Worm (Caenorhabditis elegans): ENCODE results near the gene dlc-4.
A peak's percentile ranks its signal among the peaks of the same experiment; 100 is the strongest.

Gene dlc-4

DNA sequence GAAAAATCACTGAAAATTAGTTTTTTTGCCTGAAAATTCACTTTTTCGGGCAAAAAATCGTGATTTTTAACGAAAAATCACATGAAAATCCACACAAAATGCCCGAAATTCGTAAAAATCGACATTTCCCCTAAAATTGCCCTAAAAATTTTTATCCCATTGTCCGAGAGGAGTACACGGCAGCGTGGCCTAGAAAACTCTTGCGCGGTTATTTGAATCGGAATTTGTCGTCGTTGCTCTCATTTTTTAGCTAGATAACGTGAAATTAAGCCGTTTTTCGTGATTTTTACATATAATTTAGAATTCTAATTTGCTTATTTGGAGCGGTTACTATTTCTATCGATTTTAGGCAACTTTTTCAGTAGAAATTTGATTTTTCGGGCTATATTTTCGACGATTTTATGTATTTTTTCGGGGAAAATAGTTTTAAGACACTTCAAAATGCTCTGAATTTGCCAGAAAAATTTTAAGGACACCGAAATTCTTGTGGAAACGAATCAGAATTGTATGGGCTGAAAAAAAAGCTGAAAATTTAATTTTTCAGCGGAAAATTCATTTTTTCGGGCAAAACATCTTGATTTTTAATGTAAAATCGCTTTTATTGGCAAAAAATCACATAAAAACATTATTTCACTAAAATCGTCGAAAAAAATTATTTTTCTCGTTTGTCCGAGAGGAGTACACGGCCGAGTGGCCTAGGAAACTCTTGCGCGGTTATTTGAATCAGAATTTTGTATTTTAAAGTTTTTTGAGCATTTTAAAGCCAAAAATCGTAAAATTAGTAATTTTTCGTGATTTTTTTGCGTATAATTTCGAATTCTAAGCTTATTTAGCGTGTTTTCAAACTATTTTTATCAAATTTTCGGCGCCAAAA lies 27.7 kb upstream of the dlc-4 start (continued):
- no peak for TF ChIP-seq nhr-28 (tag; optimal IDR thresholded peaks at IDR 0.05)
- peak; percentile 82 for TF ChIP-seq hlh-17 (GFP tag; optimal IDR thresholded peaks at IDR 0.05; ENCODE audit: borderline replicate concordance)
- peak; percentile 79 for TF ChIP-seq grh-1 (GFP tag; IDR thresholded peaks at IDR 0.05)
- peak; percentile 80 for TF ChIP-seq ceh-8 (GFP tag; optimal IDR thresholded peaks at IDR 0.05)
- peak; percentile 90 for TF ChIP-seq C04F5.9 (tag; optimal IDR thresholded peaks at IDR 0.05)
- TF ChIP-seq egl-27 (tag; optimal IDR thresholded peaks at IDR 0.05): no peak
- TF ChIP-seq nhr-47 (tag; optimal IDR thresholded peaks at IDR 0.05): peak; percentile 93
- TF ChIP-seq sox-4 (tag; optimal IDR thresholded peaks at IDR 0.05): peak; percentile 95
- peak; percentile 90 for TF ChIP-seq pax-3 (tag; optimal IDR thresholded peaks at IDR 0.05)
- peak; percentile 82 for TF ChIP-seq zip-4 (GFP tag; optimal IDR thresholded peaks at IDR 0.05)
- TF ChIP-seq pag-3 (tag; optimal IDR thresholded peaks at IDR 0.05; ENCODE audit: borderline replicate concordance, insufficient read depth): no peak
- no peak for TF ChIP-seq ces-1 (GFP tag; optimal IDR thresholded peaks at IDR 0.05)
- TF ChIP-seq lin-13 (GFP tag; optimal IDR thresholded peaks at IDR 0.05): peak; percentile 51
- peak; percentile 96 for TF ChIP-seq dsc-1 (tag; optimal IDR thresholded peaks at IDR 0.05)
- peak; percentile 73 for TF ChIP-seq isw-1 (GFP tag; IDR thresholded peaks at IDR 0.05)
- no peak for TF ChIP-seq sptf-1 (tag; optimal IDR thresholded peaks at IDR 0.05)
- TF ChIP-seq ets-5 (GFP tag; IDR thresholded peaks at IDR 0.05): no peak
- peak in 2 of 6 experiments; percentile 42 to 64 for TF ChIP-seq elt-3 (tag; optimal IDR thresholded peaks at IDR 0.05)
- peak; percentile 74 to 81 for TF ChIP-seq lsy-2 (tag; optimal IDR thresholded peaks at IDR 0.05)
- peak; percentile 93 for TF ChIP-seq mab-9 (GFP tag; IDR thresholded peaks at IDR 0.05)
- TF ChIP-seq fkh-4 (tag; optimal IDR thresholded peaks at IDR 0.05; ENCODE audit: borderline replicate concordance): peak; percentile 99
- TF ChIP-seq elt-2 (tag; optimal IDR thresholded peaks at IDR 0.05): peak; percentile 72
- peak; percentile 87 for TF ChIP-seq unc-86 (tag; optimal IDR thresholded peaks at IDR 0.05)
- peak; percentile 92 for TF ChIP-seq nhr-71 (tag; optimal IDR thresholded peaks at IDR 0.05)
- TF ChIP-seq fkh-8 (tag; optimal IDR thresholded peaks at IDR 0.05): peak; percentile 73
- peak; percentile 50 for TF ChIP-seq snpc-4 (tag; optimal IDR thresholded peaks at IDR 0.05)
- no peak for TF ChIP-seq ama-1 (optimal IDR thresholded peaks at IDR 0.05)
- peak; percentile 89 for TF ChIP-seq nhr-20 (tag; optimal IDR thresholded peaks at IDR 0.05)
- peak; percentile 97 for TF ChIP-seq nhr-85 (tag)
- peak; percentile 73 to 76 (median 74) for TF ChIP-seq ceh-82 (tag; optimal IDR thresholded peaks at IDR 0.05)
- TF ChIP-seq hpl-2 (GFP tag; optimal IDR thresholded peaks at IDR 0.05): no peak
- peak; percentile 73 to 97 for TF ChIP-seq efl-1 (optimal IDR thresholded peaks at IDR 0.05)
- TF ChIP-seq efl-1 (GFP tag; optimal IDR thresholded peaks at IDR 0.05 in 1 of 2): peak; percentile 98 to 100
- TF ChIP-seq tbx-2 (tag; optimal IDR thresholded peaks at IDR 0.05): peak; percentile 91
- peak; percentile 79 for TF ChIP-seq efl-3 (GFP tag; optimal IDR thresholded peaks at IDR 0.05)
- TF ChIP-seq xbp-1 (tag; optimal IDR thresholded peaks at IDR 0.05): peak; percentile 87
- peak; percentile 70 for TF ChIP-seq sup-37 (GFP tag; optimal IDR thresholded peaks at IDR 0.05)
- no peak for TF ChIP-seq zag-1 (tag; optimal IDR thresholded peaks at IDR 0.05)
- TF ChIP-seq irx-1 (tag; optimal IDR thresholded peaks at IDR 0.05): peak; percentile 98
- TF ChIP-seq unc-130 (tag; optimal IDR thresholded peaks at IDR 0.05): peak; percentile 62
- peak; percentile 97 for TF ChIP-seq egl-13 (tag; optimal IDR thresholded peaks at IDR 0.05)
- TF ChIP-seq nhr-12 (tag; optimal IDR thresholded peaks at IDR 0.05): no peak
- TF ChIP-seq mdl-1 (tag; optimal IDR thresholded peaks at IDR 0.05): peak in 1 of 2 experiments; percentile 5
- peak; percentile 52 for TF ChIP-seq jun-1 (tag; optimal IDR thresholded peaks at IDR 0.05)
- TF ChIP-seq ztf-4 (tag; optimal IDR thresholded peaks at IDR 0.05): peak; percentile 16
- no peak for TF ChIP-seq mef-2 (tag; optimal IDR thresholded peaks at IDR 0.05)
- no peak for TF ChIP-seq unc-30 (tag; optimal IDR thresholded peaks at IDR 0.05)

Measured in whole organism, L1 larva.